Fruit fly (Drosophila melanogaster): ENCODE results near the gene moon.
"Not testable (repeated sequence)": the region's sequence is repeated elsewhere in the genome, so short reads cannot be mapped to it uniquely, and the experiment has no call there.

Gene moon

dm6 chrX:12072718-12073117 lies at the start of gene moon:
moon (minus strand) TSS chrX:12072818.
- TF ChIP-seq insv (optimal IDR thresholded peaks at IDR 0.05) (no peak), h (optimal IDR thresholded peaks at IDR 0.05) (no peak), Myc (optimal IDR thresholded peaks at IDR 0.05) (no peak), Sin3A (optimal IDR thresholded peaks at IDR 0.05) (no peak), psq (optimal IDR thresholded peaks at IDR 0.05) (no peak), ttk (optimal IDR thresholded peaks at IDR 0.05) (no peak)

dm6 chrX:12119349-12119748 lies 46.7 kb upstream of the moon start:
- TF ChIP-seq Myc (optimal IDR thresholded peaks at IDR 0.05), result no peak
- no peak for TF ChIP-seq Sin3A (optimal IDR thresholded peaks at IDR 0.05)
- TF ChIP-seq ttk (optimal IDR thresholded peaks at IDR 0.05), result no peak
- no peak for TF ChIP-seq psq (optimal IDR thresholded peaks at IDR 0.05)
- TF ChIP-seq insv (optimal IDR thresholded peaks at IDR 0.05), result no peak
- no peak for TF ChIP-seq h (optimal IDR thresholded peaks at IDR 0.05)

dm6 chrX:12106900-12107299 lies 34.3 kb upstream of the moon start, which contains the start of gene CG2750:
CG2750 (plus strand) TSS chrX:12107200.
- TF ChIP-seq psq (optimal IDR thresholded peaks at IDR 0.05) (no peak), insv (optimal IDR thresholded peaks at IDR 0.05) (no peak), Myc (optimal IDR thresholded peaks at IDR 0.05) (no peak), ttk (optimal IDR thresholded peaks at IDR 0.05) (no peak), h (optimal IDR thresholded peaks at IDR 0.05) (no peak), Sin3A (optimal IDR thresholded peaks at IDR 0.05) (no peak)

- no peak for TF ChIP-seq Sin3A (optimal IDR thresholded peaks at IDR 0.05)
- no peak for TF ChIP-seq Myc (optimal IDR thresholded peaks at IDR 0.05)
- no peak for TF ChIP-seq psq (optimal IDR thresholded peaks at IDR 0.05)
- no peak for TF ChIP-seq insv (optimal IDR thresholded peaks at IDR 0.05)
- TF ChIP-seq ttk (optimal IDR thresholded peaks at IDR 0.05), result no peak
- TF ChIP-seq h (optimal IDR thresholded peaks at IDR 0.05), result no peak
Observed at dm6 chrX:12104219-12104618, 31.6 kb upstream of the moon start.

dm6 chrX:12103740-12104139 lies 31.1 kb upstream of the moon start, which contains the start of gene CG11356:
CG11356 (minus strand) TSS chrX:12103840.
- TF ChIP-seq Myc (optimal IDR thresholded peaks at IDR 0.05) (no peak), ttk (optimal IDR thresholded peaks at IDR 0.05) (no peak), psq (optimal IDR thresholded peaks at IDR 0.05) (no peak), h (optimal IDR thresholded peaks at IDR 0.05) (no peak), Sin3A (optimal IDR thresholded peaks at IDR 0.05) (no peak), insv (optimal IDR thresholded peaks at IDR 0.05) (no peak)

dm6 chrX:12090195-12090784 lies 17.7 kb upstream of the moon start:
- TF ChIP-seq Sin3A (optimal IDR thresholded peaks at IDR 0.05) (no peak), Myc (optimal IDR thresholded peaks at IDR 0.05) (no peak), insv (optimal IDR thresholded peaks at IDR 0.05) (no peak), h (optimal IDR thresholded peaks at IDR 0.05) (no peak), ttk (optimal IDR thresholded peaks at IDR 0.05) (no peak), psq (optimal IDR thresholded peaks at IDR 0.05) (no peak)

dm6 chrX:12086925-12087324 lies 14.3 kb upstream of the moon start, which contains the start of gene CG15734:
CG15734 (minus strand) TSS chrX:12087025.
- not testable (repeated sequence) for TF ChIP-seq h, Myc, psq (optimal IDR thresholded peaks at IDR 0.05)

- TF ChIP-seq psq (optimal IDR thresholded peaks at IDR 0.05) (no peak), insv (optimal IDR thresholded peaks at IDR 0.05) (no peak)
Observed at dm6 chrX:12085694-12086093, 13.1 kb upstream of the moon start.

dm6 chrX:12084406-12084805 lies 11.8 kb upstream of the moon start:
- TF ChIP-seq Myc (optimal IDR thresholded peaks at IDR 0.05) (no peak), h (optimal IDR thresholded peaks at IDR 0.05) (no peak), insv (optimal IDR thresholded peaks at IDR 0.05) (no peak), Sin3A (optimal IDR thresholded peaks at IDR 0.05) (no peak), ttk (optimal IDR thresholded peaks at IDR 0.05) (no peak), psq (optimal IDR thresholded peaks at IDR 0.05) (no peak)

dm6 chrX:12082244-12082643 lies 9.6 kb upstream of the moon start:
- TF ChIP-seq ttk (optimal IDR thresholded peaks at IDR 0.05), result no peak
- TF ChIP-seq insv (optimal IDR thresholded peaks at IDR 0.05), result no peak
- no peak for TF ChIP-seq psq (optimal IDR thresholded peaks at IDR 0.05)
- no peak for TF ChIP-seq h (optimal IDR thresholded peaks at IDR 0.05)
- TF ChIP-seq Sin3A (optimal IDR thresholded peaks at IDR 0.05), result no peak
- no peak for TF ChIP-seq Myc (optimal IDR thresholded peaks at IDR 0.05)

dm6 chrX:12076243-12076642 lies 3.6 kb upstream of the moon start:
- TF ChIP-seq insv (optimal IDR thresholded peaks at IDR 0.05), result no peak
- TF ChIP-seq Myc (optimal IDR thresholded peaks at IDR 0.05), result no peak
- no peak for TF ChIP-seq ttk (optimal IDR thresholded peaks at IDR 0.05)
- no peak for TF ChIP-seq Sin3A (optimal IDR thresholded peaks at IDR 0.05)
- TF ChIP-seq psq (optimal IDR thresholded peaks at IDR 0.05), result no peak
- TF ChIP-seq h (optimal IDR thresholded peaks at IDR 0.05), result no peak

- no peak for TF ChIP-seq ttk (optimal IDR thresholded peaks at IDR 0.05)
- no peak for TF ChIP-seq insv (optimal IDR thresholded peaks at IDR 0.05)
Observed at dm6 chrX:12075569-12075968, 3.0 kb upstream of the moon start.

- TF ChIP-seq ttk (optimal IDR thresholded peaks at IDR 0.05) (no peak), psq (optimal IDR thresholded peaks at IDR 0.05) (no peak), Sin3A (optimal IDR thresholded peaks at IDR 0.05) (no peak), insv (optimal IDR thresholded peaks at IDR 0.05) (no peak), Myc (optimal IDR thresholded peaks at IDR 0.05) (no peak), h (optimal IDR thresholded peaks at IDR 0.05) (no peak)
Observed at dm6 chrX:12073637-12074036, 1.0 kb upstream of the moon start.
